Fruit fly (Drosophila melanogaster): Measurements from ENCODE around the gene CG43091.

Gene CG43091

dm6 chr3R:22719607-22719949, 49.0 kb downstream of the CG43091 start (continued):
- peak in 1 of 2 experiments; percentile 41 for TF ChIP-seq Hr51 (GFP tag; optimal IDR thresholded peaks at IDR 0.05)
- no peak for TF ChIP-seq CG14050 (GFP tag; IDR thresholded peaks at IDR 0.05)
- no peak for TF ChIP-seq CG10654 (GFP tag; optimal IDR thresholded peaks at IDR 0.05)
- TF ChIP-seq CG1529 (GFP tag; optimal IDR thresholded peaks at IDR 0.05), result no peak
- no peak for TF ChIP-seq MESR4 (GFP tag; optimal IDR thresholded peaks at IDR 0.05)
- peak; percentile 44; the same call in 1 of the 2 replicates for TF ChIP-seq sisA (GFP tag; IDR thresholded peaks at IDR 0.05)
- TF ChIP-seq CG10209 (GFP tag; optimal IDR thresholded peaks at IDR 0.05), result no peak
- peak; percentile 12 for TF ChIP-seq Hsf (GFP tag; optimal IDR thresholded peaks at IDR 0.05)
- no peak for TF ChIP-seq zfh2 (GFP tag; optimal IDR thresholded peaks at IDR 0.05)
- no peak for TF ChIP-seq CG15479 (GFP tag; optimal IDR thresholded peaks at IDR 0.05)
- TF ChIP-seq E2f1 (GFP tag; IDR thresholded peaks at IDR 0.05), result 0 out of 2 replicates have a peak, but pooled peaks have one; percentile 11
- peak; percentile 9 for TF ChIP-seq Side (GFP tag; optimal IDR thresholded peaks at IDR 0.05)
- TF ChIP-seq chif (GFP tag; optimal IDR thresholded peaks at IDR 0.05), result no peak
- peak; percentile 33 for TF ChIP-seq CG13424 (tag; optimal IDR thresholded peaks at IDR 0.05)
- TF ChIP-seq CG9215 (GFP tag; IDR thresholded peaks at IDR 0.05), result no peak
- TF ChIP-seq CG10543 (GFP tag; optimal IDR thresholded peaks at IDR 0.05), result peak; percentile 35
- no peak for TF ChIP-seq btn (GFP tag; optimal IDR thresholded peaks at IDR 0.05)
- TF ChIP-seq CG6854 (GFP tag; optimal IDR thresholded peaks at IDR 0.05), result no peak
- no peak for TF ChIP-seq CG17385 (GFP tag; optimal IDR thresholded peaks at IDR 0.05)
- TF ChIP-seq corto (GFP tag; optimal IDR thresholded peaks at IDR 0.05), result no peak
- peak; percentile 22 for TF ChIP-seq jumu (GFP tag; optimal IDR thresholded peaks at IDR 0.05)
- no peak for TF ChIP-seq CG10274 (GFP tag; optimal IDR thresholded peaks at IDR 0.05)
- no peak for TF ChIP-seq CG34422 (GFP tag; IDR thresholded peaks at IDR 0.05)
- peak; percentile 71 for TF ChIP-seq nerfin-1 (tag; optimal IDR thresholded peaks at IDR 0.05)
- TF ChIP-seq trem (tag; optimal IDR thresholded peaks at IDR 0.05), result peak; percentile 37
- TF ChIP-seq Sox102F (GFP tag; optimal IDR thresholded peaks at IDR 0.05), result peak; percentile 33
- TF ChIP-seq Xrp1 (GFP tag; IDR thresholded peaks at IDR 0.05), result peak; percentile 60
- peak; percentile 6 for TF ChIP-seq Meics (GFP tag; optimal IDR thresholded peaks at IDR 0.05)
- peak; percentile 62 for TF ChIP-seq CG2712 (tag; optimal IDR thresholded peaks at IDR 0.05)
- no peak for TF ChIP-seq D19A (tag; optimal IDR thresholded peaks at IDR 0.05)
- no peak for TF ChIP-seq ash1 (GFP tag; optimal IDR thresholded peaks at IDR 0.05)
- TF ChIP-seq slbo (GFP tag; IDR thresholded peaks at IDR 0.05), result 0 out of 2 replicates have a peak, but pooled peaks have one; percentile 18
- peak; percentile 27 for TF ChIP-seq Fer1 (GFP tag; optimal IDR thresholded peaks at IDR 0.05)
- peak; percentile 1 for TF ChIP-seq CG30403 (GFP tag; optimal IDR thresholded peaks at IDR 0.05)
- no peak for TF ChIP-seq CG11398 (GFP tag; optimal IDR thresholded peaks at IDR 0.05)
- no peak for TF ChIP-seq Vsx1 (GFP tag; optimal IDR thresholded peaks at IDR 0.05)
- TF ChIP-seq CG11093 (GFP tag; IDR thresholded peaks at IDR 0.05), result no peak
- peak; percentile 20 for TF ChIP-seq Xbp1 (GFP tag; optimal IDR thresholded peaks at IDR 0.05)
- TF ChIP-seq gem (tag; optimal IDR thresholded peaks at IDR 0.05), result peak; percentile 67
- TF ChIP-seq CG1233 (GFP tag; optimal IDR thresholded peaks at IDR 0.05), result peak; percentile 3
- TF ChIP-seq dmrt11E (tag; optimal IDR thresholded peaks at IDR 0.05), result peak; percentile 32
- TF ChIP-seq CG17829 (tag; optimal IDR thresholded peaks at IDR 0.05), result peak; percentile 47
- TF ChIP-seq Jarid2 (GFP tag; optimal IDR thresholded peaks at IDR 0.05), result no peak
- no peak for TF ChIP-seq CG12769 (tag; optimal IDR thresholded peaks at IDR 0.05)
- no peak for TF ChIP-seq CG1792 (GFP tag; optimal IDR thresholded peaks at IDR 0.05)
- TF ChIP-seq Hr39 (optimal IDR thresholded peaks at IDR 0.05), result no peak
- peak; percentile 60 for TF ChIP-seq CG2678 (tag; optimal IDR thresholded peaks at IDR 0.05)
- TF ChIP-seq Antp (GFP tag; optimal IDR thresholded peaks at IDR 0.05), result no peak
- TF ChIP-seq usp (GFP tag; optimal IDR thresholded peaks at IDR 0.05), result no peak
- peak; percentile 64 for TF ChIP-seq CG11504 (tag; optimal IDR thresholded peaks at IDR 0.05)
- peak; percentile 33 for TF ChIP-seq fd96Cb (tag; optimal IDR thresholded peaks at IDR 0.05)

All from whole organism, embryonic.